Fruit fly (Drosophila melanogaster) S2 (cell line): ENCODE data around the gene Ist1.

Experiments
- CG8478 ChIP-seq: fragments of >200 bp; optimal IDR thresholded peaks from 2 replicates; lab custom pipeline; 2018
- CTCF ChIP-seq, 2 experiments: fragments of >200 bp; optimal IDR thresholded peaks; 2 replicates each; lab custom pipeline; 2018

Ist1 gene

DNA sequence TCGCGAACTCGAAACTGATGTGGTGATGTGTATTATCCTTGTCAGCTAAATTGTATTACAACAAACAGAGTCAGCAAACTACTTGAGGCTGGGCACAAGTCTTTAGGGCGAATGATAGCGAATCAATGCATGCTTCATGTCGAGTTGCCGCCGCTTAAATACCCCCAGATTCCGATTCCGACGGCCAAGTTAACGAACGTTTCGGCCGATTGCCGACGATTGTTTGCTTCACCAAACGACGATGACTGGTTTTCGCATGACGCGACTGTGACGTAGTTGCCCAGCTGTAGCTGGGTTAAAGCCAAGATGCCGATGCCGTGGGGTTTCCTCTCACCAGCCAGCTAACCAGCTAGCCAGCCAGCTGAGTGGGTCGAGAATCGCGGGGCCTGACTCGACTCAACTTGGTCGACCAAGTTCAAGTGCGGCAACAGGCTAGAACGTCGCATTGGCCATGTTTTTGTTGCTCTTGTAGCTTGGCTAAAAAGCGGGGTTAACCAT lies 36.9 kb downstream of the Ist1 start, which contains the start of gene ple:
Gene ple (minus strand): TSS at position 134 of the 498 bp plus-strand sequence.
- TF ChIP-seq CTCF (optimal IDR thresholded peaks at IDR 0.05; lab: Kevin White, UChicago) (no peak), CG8478 (lab: Kevin White, UChicago) (no peak)

DNA sequence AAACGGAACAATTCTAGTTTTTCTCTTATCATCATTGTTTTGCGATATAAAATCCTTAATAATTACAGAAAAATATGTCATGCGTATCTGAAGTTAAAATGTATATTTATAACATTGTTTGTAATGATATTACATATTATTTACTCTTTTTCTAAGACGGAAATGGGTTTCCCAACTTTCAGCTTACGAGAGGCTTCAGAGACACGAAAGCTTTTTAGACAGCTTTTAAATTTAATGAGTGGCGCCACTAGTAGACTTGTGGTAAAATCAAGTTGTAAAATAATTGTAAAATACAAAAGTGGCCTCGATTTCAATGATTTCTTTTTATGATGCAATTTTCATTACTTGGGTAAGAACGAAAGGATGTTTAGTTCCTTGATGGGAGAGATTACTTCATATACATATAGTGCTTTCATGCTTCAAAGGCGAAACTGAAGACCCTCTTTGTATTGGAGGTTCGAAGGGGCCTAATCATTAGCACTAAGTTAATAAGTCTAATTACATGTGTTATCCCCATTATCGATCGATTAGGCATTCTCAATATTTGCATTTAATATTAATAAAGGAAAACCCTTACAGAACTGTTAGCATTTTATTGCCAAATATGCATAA lies 47.2 kb downstream of the Ist1 start:
- peak in 1 of 2 experiments; percentile 28 for TF ChIP-seq CTCF (optimal IDR thresholded peaks at IDR 0.05; lab: Kevin White, UChicago)
- no peak for TF ChIP-seq CG8478 (lab: Kevin White, UChicago)

dm6 chr3L:6706723-6707591 lies 49.3 kb downstream of the Ist1 start:
- no peak for TF ChIP-seq CTCF (optimal IDR thresholded peaks at IDR 0.05; lab: Kevin White, UChicago)
- no peak for TF ChIP-seq CG8478 (lab: Kevin White, UChicago)

dm6 chr3L:6705865-6706264 lies 50.4 kb downstream of the Ist1 start:
- TF ChIP-seq CG8478 (lab: Kevin White, UChicago) (no peak), CTCF (optimal IDR thresholded peaks at IDR 0.05; lab: Kevin White, UChicago) (no peak)

DNA sequence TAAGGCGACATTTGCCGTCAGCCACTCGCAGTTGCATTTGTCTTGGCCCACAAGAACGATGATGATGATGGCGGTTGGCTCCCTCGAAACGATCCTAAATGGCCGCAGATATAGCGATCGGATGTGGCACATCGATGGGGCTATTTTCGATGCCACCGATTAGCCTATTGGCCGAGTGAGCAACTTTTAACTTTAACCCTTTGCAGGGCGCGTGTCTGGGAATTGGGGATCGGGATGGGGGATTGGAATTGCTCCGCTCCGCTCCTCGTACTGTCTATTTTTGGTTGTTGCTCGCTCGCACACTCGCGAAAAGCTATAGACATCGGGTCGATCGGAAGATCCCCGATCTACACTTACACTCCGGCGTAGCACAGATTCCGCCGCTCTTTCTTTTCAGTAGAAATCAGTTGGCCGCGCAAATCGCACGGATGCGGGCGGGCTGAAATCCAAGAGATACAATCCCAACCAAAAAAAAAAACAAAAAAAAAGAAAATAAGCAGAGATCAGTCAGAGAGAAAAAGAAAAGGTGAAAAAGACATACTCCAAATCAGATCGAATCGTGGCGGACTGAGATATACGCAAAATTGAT lies 51.7 kb downstream of the Ist1 start, which contains the start of gene CG8519:
Gene CG8519 (plus strand): TSS at position 393 of the 589 bp plus-strand sequence.
- TF ChIP-seq CG8478 (lab: Kevin White, UChicago) (no peak), CTCF (optimal IDR thresholded peaks at IDR 0.05; lab: Kevin White, UChicago) (no peak)
